Fruit fly (Drosophila melanogaster): Measurements from ENCODE around the gene PH4alphaEFB.

dm6 chr3R:30460187-30460586 lies 5.7 kb upstream of the PH4alphaEFB start:
- TF ChIP-seq Ets21C (GFP tag; optimal IDR thresholded peaks at IDR 0.05) (no peak), Lpt (GFP tag; optimal IDR thresholded peaks at IDR 0.05) (no peak), CG8119 (GFP tag; IDR thresholded peaks at IDR 0.05) (no peak), CG11294 (GFP tag; IDR thresholded peaks at IDR 0.05) (no peak), CG8632 (GFP tag; optimal IDR thresholded peaks at IDR 0.05) (no peak)

Measured in whole organism, prepupa.